Fruit fly (Drosophila melanogaster) whole organism: ENCODE data around the gene CG9662.
A peak's percentile ranks its signal among the peaks of the same experiment; 100 is the strongest.

Source experiments
- EcR ChIP-seq, 2 experiments: fragments of >200 bp; optimal IDR thresholded peaks; 2 replicates each; lab custom pipeline; 2017; ENCODE audit warnings: missing biosample characterization in 2 of 2, missing genetic modification characterization in 2 of 2, missing genetic modification reagents in 2 of 2
- pan ChIP-seq: fragments of >200 bp; optimal IDR thresholded peaks from 2 replicates; lab custom pipeline; 2017
- usp ChIP-seq: fragments of >200 bp; optimal IDR thresholded peaks from 2 replicates; lab custom pipeline; 2017; ENCODE audit warnings: missing biosample characterization, missing genetic modification characterization, mixed read lengths

DNA sequence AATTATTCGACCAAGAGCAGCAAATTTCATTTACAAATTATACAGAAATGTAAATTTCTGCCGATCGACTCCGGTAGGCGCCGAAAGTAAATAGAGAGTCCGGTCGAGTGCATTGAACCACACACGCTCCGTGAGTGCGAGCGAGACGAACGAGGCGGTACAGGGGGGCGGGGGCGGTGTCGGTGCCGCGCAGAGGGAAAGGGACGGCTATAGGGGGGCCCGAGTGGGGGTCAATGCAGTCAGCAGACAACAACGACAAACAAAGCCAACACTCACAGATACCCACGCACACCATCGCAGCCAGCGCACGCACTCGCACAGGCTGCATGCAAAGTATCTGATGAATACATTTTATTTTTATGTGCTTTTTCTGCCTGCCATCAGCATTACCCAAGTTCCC lies 37.1 kb downstream of the CG9662 start:
- TF ChIP-seq EcR (GFP tag; optimal IDR thresholded peaks at IDR 0.05; lab: Kevin White, UChicago) (peak; percentile 96 to 97), pan (lab: Kevin White, UChicago) (no peak), usp (no peak)
